Worm (Caenorhabditis elegans): Measurements from ENCODE around the gene pfd-5.

DNA sequence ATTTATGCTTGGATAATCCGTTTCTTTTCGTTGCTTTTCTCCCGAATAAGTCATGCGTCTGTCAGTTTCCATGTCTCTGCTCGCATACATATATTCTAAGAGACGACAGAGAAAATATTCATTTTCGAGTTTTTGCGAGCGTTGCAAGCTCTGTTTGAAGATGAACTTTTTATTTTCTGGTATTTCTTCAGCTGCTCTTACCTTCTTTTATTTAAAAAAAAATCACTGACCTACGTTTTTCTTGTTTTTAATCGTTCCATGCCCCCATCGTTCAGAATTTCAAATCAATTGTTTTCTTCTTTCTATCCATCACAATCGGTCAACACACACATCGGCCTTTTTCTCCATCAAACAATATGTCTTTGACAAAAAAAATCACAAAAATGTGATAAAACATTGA is 11.8 kb upstream of the pfd-5 start:
- TF ChIP-seq nhr-42 (GFP tag; IDR thresholded peaks at IDR 0.05) = no peak
- no peak for TF ChIP-seq lin-15B (tag; optimal IDR thresholded peaks at IDR 0.05)
- no peak for TF ChIP-seq nhr-10 (tag; optimal IDR thresholded peaks at IDR 0.05)
